Fruit fly (Drosophila melanogaster) whole organism: ENCODE results near the gene CG43732.

ENCODE experiments used
- CG8478 ChIP-seq: fragments of >200 bp; optimal IDR thresholded peaks from 2 replicates; lab custom pipeline; 2018; ENCODE audit warnings: inconsistent platforms
- Dll ChIP-seq: fragments of >200 bp; optimal IDR thresholded peaks from 2 replicates; lab custom pipeline; 2017
- EcR ChIP-seq, 2 experiments: fragments of >200 bp; optimal IDR thresholded peaks; 2 replicates each; lab custom pipeline; 2017; ENCODE audit warnings: missing biosample characterization in 2 of 2, missing genetic modification characterization in 2 of 2, missing genetic modification reagents in 2 of 2
- psq ChIP-seq: fragments of >200 bp; optimal IDR thresholded peaks from 2 replicates; lab custom pipeline; 2017
- usp ChIP-seq: fragments of >200 bp; optimal IDR thresholded peaks from 2 replicates; lab custom pipeline; 2017; ENCODE audit warnings: missing biosample characterization, missing genetic modification characterization, mixed read lengths

- TF ChIP-seq CG8478 (lab: Kevin White, UChicago) (no peak), Dll (lab: Kevin White, UChicago) (peak; percentile 6), usp (no peak), psq (lab: Kevin White, UChicago) (no peak), EcR (GFP tag; optimal IDR thresholded peaks at IDR 0.05; lab: Kevin White, UChicago) (no peak)
Measured at dm6 chr3R:18928918-18929705, 20.9 kb upstream of the CG43732 start, which contains the start of gene CG42613.
